Worm (Caenorhabditis elegans) whole organism, midembryonic: ENCODE data around the gene fcmt-1.

Source experiments
- T22C8.4 ChIP-seq: fragments of 200-800 bp; sonication (Bioruptor generic); IDR thresholded peaks from 2 replicates; pipeline ENCODE4 v1.3.6; 2022; ENCODE audit warnings: missing genetic modification characterization, missing compliant biosample characterization
- cog-1 ChIP-seq: sonication (generic microtip); optimal IDR thresholded peaks from 2 replicates; lab custom pipeline; 2016; ENCODE audit warnings: missing genetic modification characterization, missing compliant biosample characterization
- flt-1 ChIP-seq: fragments of 200-800 bp; sonication (Bioruptor generic); IDR thresholded peaks from 2 replicates; pipeline ENCODE4 v1.3.6; 2022; ENCODE audit warnings: missing genetic modification characterization, missing compliant biosample characterization
- klf-2 ChIP-seq: fragments of 200-800 bp; sonication (Bioruptor generic); conservative IDR thresholded peaks from 2 replicates; pipeline ENCODE4 v1.3.6; 2022; ENCODE audit warnings: missing genetic modification reagents, missing genetic modification characterization, missing compliant biosample characterization
- med-1 ChIP-seq: sonication (generic microtip); optimal IDR thresholded peaks from 2 replicates; lab custom pipeline; 2017; ENCODE audit warnings: missing genetic modification characterization, mild to moderate bottlenecking, missing compliant biosample characterization, antibody characterized with exemption, missing genetic modification reagents; ENCODE audit not compliant: insufficient read depth
- ref-1 ChIP-seq: fragments of 200-800 bp; sonication (Bioruptor generic); conservative IDR thresholded peaks from 2 replicates; pipeline ENCODE4 v1.3.6; 2022; ENCODE audit warnings: missing genetic modification reagents, missing genetic modification characterization, missing compliant biosample characterization
- ztf-23 ChIP-seq: fragments of 200-800 bp; sonication (Bioruptor generic); IDR thresholded peaks from 2 replicates; pipeline ENCODE4 v1.3.6; 2022; ENCODE audit warnings: missing genetic modification reagents, missing genetic modification characterization, missing compliant biosample characterization
- ztf-29 ChIP-seq: fragments of 200-800 bp; sonication (Bioruptor generic); IDR thresholded peaks from 2 replicates; pipeline ENCODE4 v1.3.6; 2022; ENCODE audit warnings: missing genetic modification reagents, missing genetic modification characterization, missing compliant biosample characterization

- TF ChIP-seq ztf-23 (GFP tag; lab: Robert Waterston, UW) (no peak), med-1 (GFP tag; lab: Kevin White, UChicago) (peak; percentile 27), klf-2 (GFP tag; lab: Robert Waterston, UW) (no peak), flt-1 (GFP tag; lab: Robert Waterston, UW) (no peak), ref-1 (no peak), ztf-29 (GFP tag; lab: Robert Waterston, UW) (no peak), T22C8.4 (GFP tag; lab: Robert Waterston, UW) (no peak), cog-1 (no peak)
Measured at ce11 chrII:11675877-11676473, 33.4 kb downstream of the fcmt-1 start, which contains the start of the genes trr-1 and C47D12.2.
